Worm (Caenorhabditis elegans): ENCODE results near the gene mbr-1.

The mbr-1 gene

ce11 chrX:10692057-10692456, 29.8 kb downstream of the mbr-1 start:
- TF ChIP-seq fkh-10 (GFP tag; optimal IDR thresholded peaks at IDR 0.05) (no peak), nhr-102 (tag; optimal IDR thresholded peaks at IDR 0.05) (no peak), lin-13 (GFP tag; optimal IDR thresholded peaks at IDR 0.05) (no peak), aly-2 (tag; optimal IDR thresholded peaks at IDR 0.05) (no peak), T20F7.1 (GFP tag; optimal IDR thresholded peaks at IDR 0.05) (no peak), hlh-11 (tag; optimal IDR thresholded peaks at IDR 0.05) (no peak), madf-5 (GFP tag; IDR thresholded peaks at IDR 0.05) (no peak), dmd-9 (GFP tag; IDR thresholded peaks at IDR 0.05) (no peak), nhr-76 (tag; optimal IDR thresholded peaks at IDR 0.05) (no peak), skn-1 (tag; optimal IDR thresholded peaks at IDR 0.05) (no peak), unc-39 (tag; optimal IDR thresholded peaks at IDR 0.05) (no peak), nhr-10 (tag; optimal IDR thresholded peaks at IDR 0.05) (no peak), jun-1 (tag; optimal IDR thresholded peaks at IDR 0.05) (no peak), pha-4 (GFP tag; IDR thresholded peaks at IDR 0.05) (no peak), pha-4 (tag; optimal IDR thresholded peaks at IDR 0.05) (no peak), F44E2.7 (GFP tag; IDR thresholded peaks at IDR 0.05) (no peak), ceh-44 (GFP tag; IDR thresholded peaks at IDR 0.05) (no peak), ZK337.2 (GFP tag; IDR thresholded peaks at IDR 0.05) (no peak), php-3 (GFP tag; IDR thresholded peaks at IDR 0.05) (no peak), nhr-42 (GFP tag; IDR thresholded peaks at IDR 0.05) (no peak)

ce11 chrX:10691643-10692042, 30.2 kb downstream of the mbr-1 start, which contains the start of gene yap-1:
yap-1 (plus strand) TSS chrX:10691943.
- no peak for TF ChIP-seq lin-15B (tag; optimal IDR thresholded peaks at IDR 0.05)
- no peak for TF ChIP-seq egl-27 (tag; optimal IDR thresholded peaks at IDR 0.05)
- peak in 1 of 2 experiments; percentile 43 for TF ChIP-seq unc-62 (GFP tag; optimal IDR thresholded peaks at IDR 0.05 in 1 of 2)
- no peak for TF ChIP-seq unc-62 (tag; optimal IDR thresholded peaks at IDR 0.05)

ce11 chrX:10691232-10691631, 30.6 kb downstream of the mbr-1 start:
- TF ChIP-seq daf-8 (GFP tag; IDR thresholded peaks at IDR 0.05) (no peak), daf-19 (GFP tag; conservative IDR thresholded peaks at IDR 0.05) (no peak), mep-1 (tag; optimal IDR thresholded peaks at IDR 0.05) (peak; percentile 25), F26F4.8 (GFP tag; conservative IDR thresholded peaks at IDR 0.05) (no peak), aha-1 (tag) (peak; percentile 84), nhr-28 (tag; optimal IDR thresholded peaks at IDR 0.05) (peak; percentile 74), snpc-1.2 (GFP tag; IDR thresholded peaks at IDR 0.05) (no peak), ceh-62 (tag; optimal IDR thresholded peaks at IDR 0.05) (no peak), D1046.2 (GFP tag; IDR thresholded peaks at IDR 0.05) (no peak), ama-1 (optimal IDR thresholded peaks at IDR 0.05) (peak; percentile 11), nhr-25 (tag; optimal IDR thresholded peaks at IDR 0.05; ENCODE audit: borderline replicate concordance, insufficient read depth) (peak; percentile 25), hif-1 (tag; optimal IDR thresholded peaks at IDR 0.05) (peak in 1 of 2 experiments; percentile 2), hlh-11 (tag; optimal IDR thresholded peaks at IDR 0.05) (peak; percentile 44)

ce11 chrX:10689729-10690128, 32.1 kb downstream of the mbr-1 start:
- TF ChIP-seq mep-1 (tag; optimal IDR thresholded peaks at IDR 0.05) = no peak
- no peak for TF ChIP-seq dmd-9 (GFP tag; IDR thresholded peaks at IDR 0.05)
- no peak for TF ChIP-seq tra-1 (GFP tag; IDR thresholded peaks at IDR 0.05)
- no peak for TF ChIP-seq zag-1 (tag; optimal IDR thresholded peaks at IDR 0.05)
- no peak for TF ChIP-seq vab-7 (GFP tag; IDR thresholded peaks at IDR 0.05)
- TF ChIP-seq D1046.2 (GFP tag; IDR thresholded peaks at IDR 0.05) = no peak
- no peak for TF ChIP-seq lin-38 (GFP tag; IDR thresholded peaks at IDR 0.05)
- no peak for TF ChIP-seq ZK546.5 (tag; optimal IDR thresholded peaks at IDR 0.05)
- no peak for TF ChIP-seq ceh-44 (GFP tag; IDR thresholded peaks at IDR 0.05)
- TF ChIP-seq mxl-3 (GFP tag; optimal IDR thresholded peaks at IDR 0.05) = no peak
- no peak for TF ChIP-seq daf-19 (GFP tag; conservative IDR thresholded peaks at IDR 0.05)
- TF ChIP-seq egl-27 (tag; optimal IDR thresholded peaks at IDR 0.05) = no peak
- no peak for TF ChIP-seq dmd-8 (GFP tag; IDR thresholded peaks at IDR 0.05)
- TF ChIP-seq mdl-1 (tag; optimal IDR thresholded peaks at IDR 0.05) = no peak
- no peak for TF ChIP-seq T26A8.4 (GFP tag; IDR thresholded peaks at IDR 0.05)
- no peak for TF ChIP-seq hif-1 (tag; optimal IDR thresholded peaks at IDR 0.05)
- TF ChIP-seq daf-16 (GFP tag; optimal IDR thresholded peaks at IDR 0.05) = no peak
- TF ChIP-seq daf-16 (tag; optimal IDR thresholded peaks at IDR 0.05) = no peak
- TF ChIP-seq nhr-28 (tag; optimal IDR thresholded peaks at IDR 0.05) = peak; percentile 76
- TF ChIP-seq skn-1 (tag; optimal IDR thresholded peaks at IDR 0.05) = no peak
- no peak for TF ChIP-seq ceh-28 (tag; optimal IDR thresholded peaks at IDR 0.05)
- TF ChIP-seq ztf-7 (tag; optimal IDR thresholded peaks at IDR 0.05) = no peak
- TF ChIP-seq ztf-11 (tag; optimal IDR thresholded peaks at IDR 0.05) = no peak

Data from whole organism, L4 larva.